Worm (Caenorhabditis elegans): Measurements from ENCODE around the gene Y94H6A.2.
"Not testable (repeated sequence)": the region's sequence is repeated elsewhere in the genome, so short reads cannot be mapped to it uniquely, and the experiment has no call there.

The Y94H6A.2 gene

DNA sequence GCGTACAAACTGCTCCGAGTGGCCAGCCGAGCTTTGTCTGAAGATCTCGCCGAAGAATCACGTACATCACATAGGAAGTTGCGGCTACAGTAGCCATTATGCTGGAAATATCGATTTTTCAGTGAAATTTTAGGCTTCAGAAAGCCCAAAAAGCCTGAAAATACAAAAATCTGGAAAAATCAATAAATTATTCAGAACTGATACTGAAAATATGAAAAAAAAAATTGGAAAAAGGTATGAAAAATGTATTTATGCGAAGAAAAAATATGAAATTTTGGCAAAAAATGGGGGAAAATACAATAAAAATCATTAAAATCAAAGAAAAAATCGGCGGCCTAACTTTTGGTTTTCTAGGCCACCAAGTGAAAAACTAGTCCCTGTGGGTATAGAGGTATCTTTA lies 17.2 kb upstream of the Y94H6A.2 start, which contains the start of gene Y94H6A.12:
Gene Y94H6A.12 (minus strand): TSS at position 101 of the 400 bp plus-strand sequence.
- TF ChIP-seq tab-1 (GFP tag; IDR thresholded peaks at IDR 0.05) (no peak), flt-1 (GFP tag; IDR thresholded peaks at IDR 0.05) (no peak), ztf-23 (GFP tag; IDR thresholded peaks at IDR 0.05) (no peak), klf-2 (GFP tag; conservative IDR thresholded peaks at IDR 0.05) (no peak), cog-1 (tag; optimal IDR thresholded peaks at IDR 0.05) (no peak), ztf-29 (GFP tag; IDR thresholded peaks at IDR 0.05) (no peak), ref-1 (GFP tag; conservative IDR thresholded peaks at IDR 0.05) (no peak), T22C8.4 (GFP tag; IDR thresholded peaks at IDR 0.05) (no peak)

DNA sequence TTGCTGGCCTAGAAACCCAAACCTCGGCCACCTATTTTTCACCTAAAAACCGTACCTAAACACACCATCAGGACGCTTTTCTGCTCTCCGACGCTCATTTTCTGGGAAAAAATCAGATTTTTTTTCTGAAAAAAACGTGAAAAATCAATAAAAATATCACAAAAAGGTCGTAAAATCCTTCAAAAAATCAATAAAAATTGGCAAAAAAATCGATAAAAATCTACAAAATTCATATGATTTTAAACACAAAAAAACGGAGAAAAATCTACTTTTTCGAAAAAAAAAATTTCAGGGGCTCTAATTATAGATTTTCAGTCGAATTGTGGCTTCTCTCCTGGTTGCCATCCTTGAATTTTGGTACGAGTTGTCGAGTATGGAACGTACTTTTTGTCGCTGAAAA lies 13.6 kb upstream of the Y94H6A.2 start, which contains the start of gene Y94H6A.7:
Gene Y94H6A.7 (minus strand): TSS at position 101 of the 400 bp plus-strand sequence.
- peak; percentile 44; the same call in 1 of the 2 replicates for TF ChIP-seq T22C8.4 (GFP tag; IDR thresholded peaks at IDR 0.05)

DNA sequence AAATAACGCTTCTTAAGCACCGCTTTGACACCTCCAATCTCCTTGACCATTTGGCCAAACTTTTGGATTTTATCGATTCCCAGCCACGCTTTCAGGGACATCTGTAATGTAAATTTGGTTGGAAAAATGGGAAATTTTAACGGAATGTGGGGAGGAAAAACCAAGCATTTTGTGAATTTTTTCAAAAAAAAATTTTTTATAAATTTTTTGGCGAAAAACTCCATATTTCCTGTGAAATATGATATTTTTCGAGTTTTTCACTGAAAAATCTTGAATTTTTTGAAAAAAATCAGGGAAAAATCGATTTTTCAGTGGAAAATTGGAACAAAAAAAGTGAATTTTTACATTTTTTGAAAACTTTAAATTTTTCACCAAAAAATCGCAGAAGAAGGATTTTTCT lies 10.4 kb upstream of the Y94H6A.2 start, which contains the start of gene ndua-12:
Gene ndua-12 (minus strand): TSS at position 101 of the 400 bp plus-strand sequence.
- not testable (repeated sequence) for TF ChIP-seq ztf-23 (GFP tag; IDR thresholded peaks at IDR 0.05); ref-1 (GFP tag; conservative IDR thresholded peaks at IDR 0.05); med-1 (GFP tag; optimal IDR thresholded peaks at IDR 0.05; ENCODE audit: insufficient read depth)

DNA sequence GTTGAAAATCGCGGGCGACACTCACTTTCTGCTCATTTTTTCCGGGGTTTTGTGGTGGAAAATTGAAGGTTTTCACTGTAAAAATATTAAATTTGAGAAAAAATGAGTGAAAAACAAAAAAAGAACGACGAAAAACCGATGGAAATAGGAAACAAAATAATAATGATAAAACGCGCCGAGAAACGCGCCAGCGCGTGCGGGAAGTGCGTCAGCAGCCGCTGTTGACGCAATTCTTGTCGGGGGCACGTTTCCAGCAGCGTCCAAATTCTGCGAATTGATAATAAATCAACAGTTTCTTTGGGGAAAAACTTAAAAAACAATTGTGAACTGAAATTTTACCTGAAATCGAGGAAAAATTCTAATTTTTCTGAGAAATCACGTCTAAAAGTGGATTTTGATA lies 4.3 kb upstream of the Y94H6A.2 start, which contains the start of gene ubxn-2:
Gene ubxn-2 (minus strand): TSS at position 36 of the 400 bp plus-strand sequence.
- TF ChIP-seq ztf-23 (GFP tag; IDR thresholded peaks at IDR 0.05) (peak; percentile 61), cog-1 (tag; optimal IDR thresholded peaks at IDR 0.05) (no peak), ztf-29 (GFP tag; IDR thresholded peaks at IDR 0.05) (no peak), flt-1 (GFP tag; IDR thresholded peaks at IDR 0.05) (no peak), ref-1 (GFP tag; conservative IDR thresholded peaks at IDR 0.05) (no peak), T22C8.4 (GFP tag; IDR thresholded peaks at IDR 0.05) (peak; percentile 30; the same call in 1 of the 2 replicates)

DNA sequence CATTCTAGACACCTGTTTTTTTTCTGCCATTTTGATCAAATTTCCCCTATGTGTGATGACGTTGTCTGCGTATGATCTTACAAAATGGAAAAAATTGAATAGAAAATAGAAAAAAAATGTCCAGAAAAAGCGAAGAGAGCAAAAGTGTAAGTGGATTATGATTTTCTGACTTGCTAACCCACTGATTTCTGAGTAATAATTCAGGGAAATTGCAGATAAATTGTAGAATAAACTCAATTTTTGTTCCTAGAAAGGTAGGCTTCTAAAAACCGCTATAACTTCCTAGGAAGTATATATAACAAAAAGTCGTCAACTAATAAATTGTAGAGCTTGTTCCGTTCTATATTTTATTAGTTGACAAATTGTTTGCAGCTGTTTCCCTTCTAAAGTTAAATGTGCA lies 4.6 kb downstream of the Y94H6A.2 start:
- no peak for TF ChIP-seq ztf-23 (GFP tag; IDR thresholded peaks at IDR 0.05)
- no peak for TF ChIP-seq ztf-29 (GFP tag; IDR thresholded peaks at IDR 0.05)
- no peak for TF ChIP-seq tab-1 (GFP tag; IDR thresholded peaks at IDR 0.05)
- TF ChIP-seq cog-1 (tag; optimal IDR thresholded peaks at IDR 0.05) = no peak
- TF ChIP-seq T22C8.4 (GFP tag; IDR thresholded peaks at IDR 0.05) = no peak
- TF ChIP-seq ref-1 (GFP tag; conservative IDR thresholded peaks at IDR 0.05) = no peak
- no peak for TF ChIP-seq med-1 (GFP tag; optimal IDR thresholded peaks at IDR 0.05; ENCODE audit: insufficient read depth)
- no peak for TF ChIP-seq flt-1 (GFP tag; IDR thresholded peaks at IDR 0.05)
- no peak for TF ChIP-seq klf-2 (GFP tag; conservative IDR thresholded peaks at IDR 0.05)

DNA sequence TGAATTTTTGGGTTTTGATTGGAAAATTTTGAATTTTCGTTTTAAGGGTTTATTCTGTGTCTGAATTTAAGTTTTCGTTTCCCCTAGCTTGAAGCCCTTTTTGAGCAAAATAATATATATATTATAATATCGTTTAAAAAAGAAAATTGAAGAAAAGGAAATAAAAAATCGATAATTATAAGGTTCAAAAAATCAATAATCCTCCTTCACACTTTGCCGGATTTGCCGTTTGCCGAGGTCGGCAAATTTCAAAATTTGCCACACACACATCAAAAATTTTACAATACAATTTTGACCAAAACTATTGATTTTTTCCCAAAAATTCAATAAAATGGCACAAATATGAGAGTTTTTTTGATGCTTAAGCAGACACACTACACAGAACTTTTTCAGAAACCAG lies 6.5 kb downstream of the Y94H6A.2 start:
- no peak for TF ChIP-seq klf-2 (GFP tag; conservative IDR thresholded peaks at IDR 0.05)
- peak; percentile 64 for TF ChIP-seq T22C8.4 (GFP tag; IDR thresholded peaks at IDR 0.05)
- no peak for TF ChIP-seq ztf-29 (GFP tag; IDR thresholded peaks at IDR 0.05)
- TF ChIP-seq tab-1 (GFP tag; IDR thresholded peaks at IDR 0.05) = no peak

DNA sequence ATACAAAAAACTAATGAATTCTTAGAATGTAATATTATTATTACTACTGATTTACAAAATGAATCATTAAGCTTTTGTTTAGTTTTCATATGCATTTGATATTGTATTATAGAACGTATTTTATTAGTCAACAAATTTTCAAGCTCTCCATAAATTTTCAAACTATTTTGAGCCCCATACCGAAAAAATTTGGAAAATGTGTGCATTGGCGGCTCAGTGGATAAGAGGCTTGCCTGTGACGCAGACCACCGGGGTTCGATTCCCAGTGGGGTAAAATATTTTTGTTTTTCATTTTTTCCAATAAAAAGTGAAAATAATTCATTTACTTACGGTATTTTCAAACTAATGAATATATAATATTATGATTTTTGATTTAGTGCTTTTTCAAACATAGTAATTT lies 8.4 kb downstream of the Y94H6A.2 start:
- TF ChIP-seq tab-1 (GFP tag; IDR thresholded peaks at IDR 0.05) (no peak), flt-1 (GFP tag; IDR thresholded peaks at IDR 0.05) (no peak), klf-2 (GFP tag; conservative IDR thresholded peaks at IDR 0.05) (no peak), med-1 (GFP tag; optimal IDR thresholded peaks at IDR 0.05; ENCODE audit: insufficient read depth) (no peak), cog-1 (tag; optimal IDR thresholded peaks at IDR 0.05) (no peak), ztf-23 (GFP tag; IDR thresholded peaks at IDR 0.05) (no peak), ztf-29 (GFP tag; IDR thresholded peaks at IDR 0.05) (no peak), T22C8.4 (GFP tag; IDR thresholded peaks at IDR 0.05) (no peak), ref-1 (GFP tag; conservative IDR thresholded peaks at IDR 0.05) (no peak)

DNA sequence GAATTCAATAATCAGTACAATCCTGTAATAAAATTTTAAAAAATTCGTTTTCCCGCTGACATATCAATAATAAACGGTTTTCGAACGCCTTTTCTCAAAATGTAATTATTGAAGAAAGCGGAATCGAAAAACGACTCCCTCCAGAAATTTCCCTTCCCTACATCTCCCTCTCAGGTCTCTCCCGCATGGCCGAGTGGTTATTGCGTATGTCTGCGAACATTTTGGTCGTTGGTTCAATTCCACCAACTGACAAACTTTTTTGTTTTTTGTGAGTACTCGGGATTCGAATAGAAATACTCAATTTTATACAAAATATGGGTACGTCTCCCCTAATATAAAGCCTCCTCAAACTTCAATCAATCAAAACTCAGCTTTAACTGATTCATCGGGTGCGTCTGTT lies 9.9 kb downstream of the Y94H6A.2 start:
- TF ChIP-seq tab-1 (GFP tag; IDR thresholded peaks at IDR 0.05) (peak; percentile 98), klf-2 (GFP tag; conservative IDR thresholded peaks at IDR 0.05) (peak; percentile 95), T22C8.4 (GFP tag; IDR thresholded peaks at IDR 0.05) (peak; percentile 94), ref-1 (GFP tag; conservative IDR thresholded peaks at IDR 0.05) (peak; percentile 89), ztf-29 (GFP tag; IDR thresholded peaks at IDR 0.05) (peak; percentile 90), ztf-23 (GFP tag; IDR thresholded peaks at IDR 0.05) (peak; percentile 96), flt-1 (GFP tag; IDR thresholded peaks at IDR 0.05) (peak; percentile 95)

DNA sequence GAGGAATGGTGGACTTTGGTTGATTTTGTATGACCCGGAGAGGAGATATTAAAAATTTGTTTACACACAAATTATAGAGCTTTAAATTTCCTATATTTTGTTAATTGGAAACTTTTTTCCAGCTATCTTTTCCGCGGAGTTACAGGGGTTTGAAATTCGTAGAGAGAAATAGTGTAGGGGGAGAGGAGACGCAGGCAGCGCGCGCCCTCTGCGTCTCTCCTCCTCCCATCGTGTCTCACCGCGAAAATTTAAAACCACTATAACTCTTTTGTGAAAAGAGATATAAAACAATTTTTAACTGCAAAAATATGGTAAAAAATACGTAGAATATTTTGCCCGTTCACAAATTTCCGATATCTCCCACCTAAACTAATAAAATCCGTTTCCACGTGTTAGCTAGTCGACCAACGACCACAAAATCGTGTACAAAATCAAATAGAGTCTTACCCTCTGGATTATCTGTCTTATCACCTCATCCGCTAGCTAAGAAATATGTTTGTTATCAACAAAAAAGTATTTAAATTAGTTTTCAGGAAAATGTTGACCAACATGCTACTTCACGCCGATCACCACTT lies 12.5 kb downstream of the Y94H6A.2 start, which contains the start of gene nhr-277:
Gene nhr-277 (plus strand): TSS at position 525 of the 575 bp plus-strand sequence.
- no peak for TF ChIP-seq flt-1 (GFP tag; IDR thresholded peaks at IDR 0.05)
- TF ChIP-seq cog-1 (tag; optimal IDR thresholded peaks at IDR 0.05) = no peak
- TF ChIP-seq med-1 (GFP tag; optimal IDR thresholded peaks at IDR 0.05; ENCODE audit: insufficient read depth) = no peak
- no peak for TF ChIP-seq ztf-29 (GFP tag; IDR thresholded peaks at IDR 0.05)
- TF ChIP-seq ref-1 (GFP tag; conservative IDR thresholded peaks at IDR 0.05) = no peak
- no peak for TF ChIP-seq ztf-23 (GFP tag; IDR thresholded peaks at IDR 0.05)
- TF ChIP-seq tab-1 (GFP tag; IDR thresholded peaks at IDR 0.05) = no peak
- no peak for TF ChIP-seq klf-2 (GFP tag; conservative IDR thresholded peaks at IDR 0.05)
- no peak for TF ChIP-seq T22C8.4 (GFP tag; IDR thresholded peaks at IDR 0.05)

DNA sequence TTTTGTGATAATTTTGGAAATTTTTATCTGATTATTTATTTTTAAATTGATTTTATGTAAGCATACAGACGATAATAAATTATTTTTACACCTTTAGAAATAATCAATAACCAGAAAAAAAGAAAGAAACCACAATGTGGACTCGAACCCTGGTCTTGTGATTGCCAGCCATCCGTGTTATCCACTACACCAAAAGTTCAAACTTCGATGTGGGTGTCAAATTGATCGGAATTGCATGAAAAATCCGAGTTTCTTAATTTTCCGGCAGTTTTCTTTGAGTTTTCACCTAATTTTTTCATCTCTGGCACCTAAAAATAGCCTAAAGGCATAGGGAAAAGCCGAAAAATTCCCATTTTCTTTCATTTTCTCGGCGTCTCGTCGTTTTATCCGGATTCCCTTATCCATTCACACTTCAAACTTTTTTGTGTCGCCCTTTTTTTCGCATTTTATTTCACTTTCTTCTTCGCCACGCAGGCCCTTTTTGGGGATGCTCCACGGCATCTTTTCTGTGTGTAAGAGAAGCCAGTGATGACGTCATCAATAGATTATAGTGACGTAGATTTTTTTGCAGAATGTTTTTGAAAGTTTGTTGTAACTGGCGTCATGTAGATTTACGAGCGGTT lies 17.4 kb downstream of the Y94H6A.2 start:
- TF ChIP-seq ztf-23 (GFP tag; IDR thresholded peaks at IDR 0.05) = no peak
- TF ChIP-seq klf-2 (GFP tag; conservative IDR thresholded peaks at IDR 0.05) = no peak
- no peak for TF ChIP-seq cog-1 (tag; optimal IDR thresholded peaks at IDR 0.05)
- TF ChIP-seq flt-1 (GFP tag; IDR thresholded peaks at IDR 0.05) = no peak
- no peak for TF ChIP-seq T22C8.4 (GFP tag; IDR thresholded peaks at IDR 0.05)
- no peak for TF ChIP-seq ref-1 (GFP tag; conservative IDR thresholded peaks at IDR 0.05)
- TF ChIP-seq ztf-29 (GFP tag; IDR thresholded peaks at IDR 0.05) = no peak
- TF ChIP-seq med-1 (GFP tag; optimal IDR thresholded peaks at IDR 0.05; ENCODE audit: insufficient read depth) = no peak
- no peak for TF ChIP-seq tab-1 (GFP tag; IDR thresholded peaks at IDR 0.05)

Measured in whole organism, midembryonic.